Worm (Caenorhabditis elegans) whole organism, L4 larva: Measurements from ENCODE around the gene sshk-1.

Experiments used
- F26F4.8 ChIP-seq: fragments of 200-800 bp; sonication (Bioruptor generic); conservative IDR thresholded peaks from 2 replicates; pipeline ENCODE4 v1.3.6; 2022; ENCODE audit warnings: missing genetic modification characterization, missing compliant biosample characterization
- F37D6.2 ChIP-seq: sonication (generic microtip); optimal IDR thresholded peaks from 2 replicates; lab custom pipeline; 2016; ENCODE audit warnings: mild to moderate bottlenecking, missing genetic modification characterization, missing compliant biosample characterization
- Y48G9A.11 ChIP-seq: fragments of 200-800 bp; sonication (Bioruptor generic); IDR thresholded peaks from 2 replicates; pipeline ENCODE4 v1.3.6; 2022; ENCODE audit warnings: missing genetic modification reagents, missing genetic modification characterization, missing compliant biosample characterization
- ZK337.2 ChIP-seq: fragments of 200-800 bp; sonication (Bioruptor generic); IDR thresholded peaks from 2 replicates; pipeline ENCODE4 v1.3.6; 2022; ENCODE audit warnings: missing genetic modification reagents, missing genetic modification characterization, missing compliant biosample characterization
- aha-1 ChIP-seq: fragments of 150-350 bp; peaks from one replicate; lab custom pipeline; 2014; ENCODE audit warnings: missing biosample characterization, missing genetic modification characterization
- arid-1 ChIP-seq: fragments of 200-800 bp; sonication (Bioruptor generic); conservative IDR thresholded peaks from 2 replicates; pipeline ENCODE4 v1.3.6; 2022; ENCODE audit warnings: missing genetic modification reagents, missing genetic modification characterization, missing compliant biosample characterization
- ces-1 ChIP-seq: fragments of 150-350 bp; sonication (generic microtip); optimal IDR thresholded peaks from 4 replicates; lab custom pipeline; 2014; ENCODE audit warnings: missing biosample characterization, missing genetic modification reagents, missing genetic modification characterization
- ctbp-1 ChIP-seq: fragments of 200-800 bp; sonication (Bioruptor generic); IDR thresholded peaks from 2 replicates; pipeline ENCODE4 v1.3.6; 2022; ENCODE audit warnings: missing genetic modification reagents, missing genetic modification characterization, missing compliant biosample characterization
- dmd-6 ChIP-seq: fragments of 200-800 bp; sonication (Bioruptor generic); IDR thresholded peaks from 2 replicates; pipeline ENCODE4 v1.3.6; 2022; ENCODE audit warnings: missing genetic modification reagents, missing genetic modification characterization, missing compliant biosample characterization
- dmd-9 ChIP-seq: fragments of 200-800 bp; sonication (Bioruptor generic); IDR thresholded peaks from 2 replicates; pipeline ENCODE4 v1.3.6; 2022; ENCODE audit warnings: missing genetic modification reagents, missing genetic modification characterization, missing compliant biosample characterization
- duxl-1 ChIP-seq: sonication (generic microtip); optimal IDR thresholded peaks from 2 replicates; lab custom pipeline; 2016; ENCODE audit warnings: mild to moderate bottlenecking, missing genetic modification characterization, moderate library complexity, missing compliant biosample characterization; ENCODE audit not compliant: poor library complexity
- dve-1 ChIP-seq: sonication (generic microtip); optimal IDR thresholded peaks from 2 replicates; lab custom pipeline; 2017; ENCODE audit warnings: antibody characterized with exemption, mild to moderate bottlenecking, missing genetic modification characterization, missing compliant biosample characterization; ENCODE audit not compliant: insufficient read depth
- egl-27 ChIP-seq: sonication (generic microtip); optimal IDR thresholded peaks from 3 replicates; lab custom pipeline; 2017; ENCODE audit warnings: missing biosample characterization, missing genetic modification reagents, missing genetic modification characterization
- egl-43 ChIP-seq: fragments of 200-800 bp; sonication (Bioruptor generic); IDR thresholded peaks from 2 replicates; pipeline ENCODE4 v1.3.6; 2022; ENCODE audit warnings: missing genetic modification reagents, missing genetic modification characterization, missing compliant biosample characterization
- fkh-10 ChIP-seq: fragments of 150-350 bp; optimal IDR thresholded peaks from 2 replicates; lab custom pipeline; 2014; ENCODE audit warnings: missing biosample characterization, missing genetic modification reagents, missing genetic modification characterization
- hif-1 ChIP-seq, 2 experiments: sonication (generic microtip); optimal IDR thresholded peaks; 2 replicates each; lab custom pipeline; 2016 to 2017; ENCODE audit warnings: missing compliant biosample characterization in 2 of 2, missing genetic modification characterization in 2 of 2, missing genetic modification reagents in 2 of 2, missing genotype in 2 of 2, mild to moderate bottlenecking in 1 of 2
- hlh-30 ChIP-seq: sonication (generic microtip); optimal IDR thresholded peaks from 2 replicates; lab custom pipeline; 2017; ENCODE audit warnings: antibody characterized with exemption, mild to moderate bottlenecking, missing genetic modification characterization, missing compliant biosample characterization; ENCODE audit not compliant: insufficient read depth
- lin-1 ChIP-seq: fragments of 200-800 bp; sonication (Bioruptor generic); IDR thresholded peaks from 2 replicates; pipeline ENCODE4 v1.3.6; 2022; ENCODE audit warnings: missing genetic modification reagents, missing genetic modification characterization, missing compliant biosample characterization
- lin-38 ChIP-seq: fragments of 200-800 bp; sonication (Bioruptor generic); IDR thresholded peaks from 2 replicates; pipeline ENCODE4 v1.3.6; 2022; ENCODE audit warnings: missing genetic modification reagents, missing genetic modification characterization, missing compliant biosample characterization
- lin-39 ChIP-seq: fragments of 150-350 bp; optimal IDR thresholded peaks from 2 replicates; lab custom pipeline; 2014; ENCODE audit warnings: missing biosample characterization, missing genetic modification reagents, missing genetic modification characterization
- mdl-1 ChIP-seq, 2 experiments: fragments of 150-350 bp in 1 of 2; sonication (generic microtip) in 1 of 2; optimal IDR thresholded peaks; 2 replicates each; lab custom pipeline; 2014 to 2017; ENCODE audit warnings: missing biosample characterization in 2 of 2, missing genetic modification characterization in 2 of 2
- mdt-29 ChIP-seq: fragments of 200-800 bp; sonication (Bioruptor generic); IDR thresholded peaks from 2 replicates; pipeline ENCODE4 v1.3.6; 2022; ENCODE audit warnings: missing genetic modification reagents, missing genetic modification characterization, missing compliant biosample characterization
- mep-1 ChIP-seq: fragments of 150-350 bp; sonication (generic microtip); optimal IDR thresholded peaks from 3 replicates; lab custom pipeline; 2014; ENCODE audit warnings: missing biosample characterization, missing genetic modification characterization
- mes-2 ChIP-seq: sonication (generic microtip); optimal IDR thresholded peaks from 2 replicates; lab custom pipeline; 2016; ENCODE audit warnings: missing genotype, mild to moderate bottlenecking, missing genetic modification characterization, missing compliant biosample characterization; ENCODE audit not compliant: poor library complexity, severe bottlenecking
- nhr-11 ChIP-seq: fragments of 150-350 bp; optimal IDR thresholded peaks from 2 replicates; lab custom pipeline; 2014; ENCODE audit warnings: missing biosample characterization, missing genetic modification characterization
- nhr-111 ChIP-seq: fragments of 200-800 bp; sonication (Bioruptor generic); optimal IDR thresholded peaks from 2 replicates; lab custom pipeline; 2018; ENCODE audit warnings: mild to moderate bottlenecking, missing genetic modification characterization, missing compliant biosample characterization
- nhr-25 ChIP-seq: sonication (generic microtip); optimal IDR thresholded peaks from 2 replicates; lab custom pipeline; 2017; ENCODE audit warnings: missing genetic modification characterization, mild to moderate bottlenecking, missing compliant biosample characterization, antibody characterized with exemption, moderate library complexity, borderline replicate concordance; ENCODE audit not compliant: insufficient read depth
- nhr-42 ChIP-seq: fragments of 200-800 bp; sonication (Bioruptor generic); IDR thresholded peaks from 2 replicates; pipeline ENCODE4 v1.3.6; 2022; ENCODE audit warnings: missing genetic modification characterization, missing compliant biosample characterization
- nhr-48 ChIP-seq: sonication (generic microtip); optimal IDR thresholded peaks from 2 replicates; lab custom pipeline; 2016; ENCODE audit warnings: mild to moderate bottlenecking, missing genetic modification characterization, missing compliant biosample characterization
- nhr-6 ChIP-seq: fragments of 150-350 bp; optimal IDR thresholded peaks from 2 replicates; lab custom pipeline; 2014; ENCODE audit warnings: missing biosample characterization, missing genetic modification characterization
- nhr-76 ChIP-seq: fragments of 150-350 bp; optimal IDR thresholded peaks from 2 replicates; lab custom pipeline; 2014; ENCODE audit warnings: missing biosample characterization, missing genetic modification characterization
- nhr-77 ChIP-seq: fragments of 150-350 bp; optimal IDR thresholded peaks from 2 replicates; lab custom pipeline; 2014; ENCODE audit warnings: missing biosample characterization, missing genetic modification characterization
- pha-4 ChIP-seq, 2 experiments: fragments of 150-350 bp in 1 of 2; fragments of 200-800 bp in 1 of 2; sonication (Bioruptor generic) in 1 of 2; IDR thresholded peaks in 1 of 2; optimal IDR thresholded peaks in 1 of 2; 2 replicates each; pipeline versions ENCODE4 v1.3.6 to Lab custom; 2014 to 2022; ENCODE audit warnings: missing genetic modification characterization in 2 of 2, missing genetic modification reagents in 2 of 2, missing biosample characterization in 1 of 2, missing compliant biosample characterization in 1 of 2
- php-3 ChIP-seq: fragments of 200-800 bp; sonication (Bioruptor generic); IDR thresholded peaks from 2 replicates; pipeline ENCODE4 v1.3.6; 2022; ENCODE audit warnings: missing genetic modification reagents, missing genetic modification characterization, missing compliant biosample characterization
- saeg-2 ChIP-seq: fragments of 200-800 bp; sonication (Bioruptor generic); IDR thresholded peaks from 2 replicates; pipeline ENCODE4 v1.3.6; 2022; ENCODE audit warnings: missing genetic modification reagents, missing genetic modification characterization, missing compliant biosample characterization
- set-16 ChIP-seq: fragments of 200-800 bp; sonication (Bioruptor generic); IDR thresholded peaks from 2 replicates; pipeline ENCODE4 v1.3.6; 2022; ENCODE audit warnings: missing genetic modification reagents, missing genetic modification characterization, missing compliant biosample characterization
- skn-1 ChIP-seq: fragments of 150-350 bp; optimal IDR thresholded peaks from 2 replicates; lab custom pipeline; 2014; ENCODE audit warnings: missing biosample characterization, missing genetic modification characterization
- spr-1 ChIP-seq: sonication (generic microtip); optimal IDR thresholded peaks from 2 replicates; lab custom pipeline; 2016; ENCODE audit warnings: mild to moderate bottlenecking, missing genetic modification characterization, missing compliant biosample characterization
- tag-97 ChIP-seq: fragments of 200-800 bp; sonication (Bioruptor generic); IDR thresholded peaks from 2 replicates; pipeline ENCODE4 v1.3.6; 2022; ENCODE audit warnings: missing genetic modification characterization, missing compliant biosample characterization
- tra-1 ChIP-seq: fragments of 200-800 bp; sonication (Bioruptor generic); IDR thresholded peaks from 2 replicates; pipeline ENCODE4 v1.3.6; 2022; ENCODE audit warnings: missing genetic modification reagents, missing genetic modification characterization, missing compliant biosample characterization
- unc-62 ChIP-seq, 3 experiments: fragments of 150-350 bp in 1 of 3; sonication (generic microtip); optimal IDR thresholded peaks in 2 of 3; peaks in 1 of 3; 1 replicate in 1 of 3; 2 replicates in 2 of 3; lab custom pipeline; 2014 to 2017; ENCODE audit warnings: missing biosample characterization in 3 of 3, missing genetic modification characterization in 3 of 3, missing genetic modification reagents in 3 of 3, missing genotype in 1 of 3
- vab-7 ChIP-seq: fragments of 200-800 bp; sonication (Bioruptor generic); IDR thresholded peaks from 2 replicates; pipeline ENCODE4 v1.3.6; 2022; ENCODE audit warnings: missing genetic modification reagents, missing genetic modification characterization, missing compliant biosample characterization
- zag-1 ChIP-seq: fragments of 150-350 bp; optimal IDR thresholded peaks from 2 replicates; lab custom pipeline; 2014; ENCODE audit warnings: missing biosample characterization, missing genetic modification characterization
- zfp-3 ChIP-seq: fragments of 200-800 bp; sonication (Bioruptor generic); conservative IDR thresholded peaks from 2 replicates; pipeline ENCODE4 v1.3.6; 2022; ENCODE audit warnings: missing genetic modification reagents, missing genetic modification characterization, missing compliant biosample characterization
- ztf-7 ChIP-seq: fragments of 150-350 bp; optimal IDR thresholded peaks from 2 replicates; lab custom pipeline; 2014; ENCODE audit warnings: missing biosample characterization, missing genetic modification characterization

The sshk-1 gene

DNA sequence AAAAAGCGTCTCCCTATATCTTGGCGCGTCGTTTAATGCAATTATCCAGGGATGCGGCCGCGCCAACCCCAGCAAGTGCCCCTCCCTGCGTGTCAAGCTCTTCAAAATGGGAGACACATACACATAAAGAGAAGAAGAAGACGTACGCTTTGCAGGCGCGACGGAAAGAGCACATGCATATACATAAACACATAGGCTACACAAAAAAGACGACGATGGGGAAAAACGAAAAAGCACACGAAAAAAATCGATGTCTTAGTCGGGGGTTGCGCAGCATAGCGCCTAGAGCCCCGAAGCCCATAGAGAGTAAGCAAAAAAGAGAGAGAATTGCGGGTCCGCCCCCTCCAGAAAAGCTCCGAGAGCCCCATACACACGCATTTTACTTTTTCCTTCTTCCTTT, 26.8 kb upstream of the sshk-1 start, which contains the start of gene tpan-1 (continued):
- TF ChIP-seq mep-1 (peak; percentile 65), hif-1 (tag; optimal IDR thresholded peaks at IDR 0.05; lab: Kevin White, UChicago) (peak in 1 of 2 experiments; percentile 92), nhr-11 (tag; lab: Kevin White, UChicago) (peak; percentile 32), nhr-76 (tag; lab: Kevin White, UChicago) (no peak), skn-1 (no peak), pha-4 (GFP tag; IDR thresholded peaks at IDR 0.05; lab: Robert Waterston, UW) (no peak; the same call in 1 of the 2 replicates), pha-4 (tag; optimal IDR thresholded peaks at IDR 0.05; lab: Kevin White, UChicago) (no peak), mes-2 (tag; lab: Kevin White, UChicago) (peak; percentile 32), nhr-77 (tag; lab: Kevin White, UChicago) (no peak), ztf-7 (tag; lab: Kevin White, UChicago) (no peak), ctbp-1 (GFP tag; lab: Robert Waterston, UW) (peak; percentile 82; the same call in 1 of the 2 replicates), lin-1 (GFP tag; lab: Robert Waterston, UW) (no peak), egl-27 (no peak), dmd-6 (GFP tag; lab: Robert Waterston, UW) (0 out of 2 replicates have a peak, but pooled peaks have one; percentile 20), dmd-9 (GFP tag; lab: Robert Waterston, UW) (0 out of 2 replicates have a peak, but pooled peaks have one; percentile 38), ces-1 (GFP tag; lab: Kevin White, UChicago) (peak; percentile 50), saeg-2 (peak; percentile 50; the same call in 1 of the 2 replicates), unc-62 (GFP tag; optimal IDR thresholded peaks at IDR 0.05 in 1 of 2; lab: Kevin White, UChicago) (peak in 1 of 2 experiments; percentile 85), unc-62 (tag; optimal IDR thresholded peaks at IDR 0.05; lab: Kevin White, UChicago) (no peak), vab-7 (GFP tag; lab: Robert Waterston, UW) (0 out of 2 replicates have a peak, but pooled peaks have one; percentile 5)

DNA sequence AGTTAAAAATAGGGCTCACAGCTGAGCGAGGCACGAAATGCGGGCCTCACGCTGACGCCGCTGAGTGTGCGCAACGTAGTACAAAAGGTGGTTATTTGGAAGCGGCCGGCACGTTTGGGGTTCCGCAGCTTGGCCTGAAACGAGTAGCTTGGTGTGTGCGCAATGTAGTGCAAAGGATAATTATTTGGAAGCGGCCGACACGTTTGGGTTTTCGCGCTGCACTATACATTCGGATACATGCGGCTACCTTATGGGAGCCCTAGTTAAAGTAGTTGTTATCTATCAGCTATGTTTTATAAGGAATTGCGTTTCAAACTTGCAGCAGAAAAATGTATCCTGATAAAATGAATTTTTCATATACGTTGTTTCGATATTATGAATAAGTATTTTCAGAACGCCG, 25.9 kb upstream of the sshk-1 start, which contains the start of gene Y44A6D.1:
TSS of gene Y44A6D.1 (minus strand) at position 23 of the 400 bp plus-strand sequence.
- TF ChIP-seq arid-1 (GFP tag; lab: Robert Waterston, UW), result no peak
- TF ChIP-seq nhr-6 (tag; lab: Kevin White, UChicago), result no peak
- no peak for TF ChIP-seq tra-1
- no peak for TF ChIP-seq ZK337.2 (GFP tag; lab: Robert Waterston, UW)
- no peak for TF ChIP-seq Y48G9A.11
- 0 out of 2 replicates have a peak, but pooled peaks have one; percentile 39 for TF ChIP-seq egl-43 (GFP tag; lab: Robert Waterston, UW)
- peak; percentile 84 for TF ChIP-seq aha-1 (tag; lab: Kevin White, UChicago)
- TF ChIP-seq tag-97 (GFP tag; lab: Robert Waterston, UW), result no peak
- TF ChIP-seq hif-1 (tag; optimal IDR thresholded peaks at IDR 0.05; lab: Kevin White, UChicago), result no peak
- TF ChIP-seq zfp-3, result no peak
- TF ChIP-seq hlh-30, result no peak
- TF ChIP-seq spr-1, result no peak
- 0 out of 2 replicates have a peak, but pooled peaks have one; percentile 7 for TF ChIP-seq dmd-6 (GFP tag; lab: Robert Waterston, UW)
- TF ChIP-seq nhr-25 (tag; lab: Kevin White, UChicago), result no peak
- peak; percentile 37; the same call in 1 of the 2 replicates for TF ChIP-seq set-16 (GFP tag; lab: Robert Waterston, UW)
- TF ChIP-seq ctbp-1 (GFP tag; lab: Robert Waterston, UW), result no peak
- TF ChIP-seq fkh-10 (GFP tag; lab: Kevin White, UChicago), result no peak
- 0 out of 2 replicates have a peak, but pooled peaks have one; percentile 5 for TF ChIP-seq lin-38 (GFP tag; lab: Robert Waterston, UW)
- no peak for TF ChIP-seq F37D6.2 (tag; lab: Kevin White, UChicago)
- no peak for TF ChIP-seq lin-1 (GFP tag; lab: Robert Waterston, UW)
- no peak for TF ChIP-seq mep-1

DNA sequence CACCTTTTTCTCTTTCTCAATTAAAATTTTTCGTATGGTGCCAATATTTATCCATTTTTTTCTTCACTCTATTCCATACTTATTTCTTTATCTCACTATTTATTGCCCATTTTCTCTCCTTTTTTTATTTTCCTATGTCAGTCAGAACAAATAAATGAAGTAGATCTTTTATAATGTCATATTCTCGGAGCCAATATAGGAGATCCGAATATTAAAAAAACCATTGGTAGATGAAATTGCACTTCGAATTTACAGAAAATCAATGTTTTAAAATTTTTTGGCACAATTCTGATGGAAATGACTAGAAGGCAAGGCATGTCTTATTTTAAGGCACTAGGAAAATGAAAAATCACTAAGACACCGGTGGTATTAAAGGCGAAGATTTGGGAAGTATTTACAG, 25.3 kb upstream of the sshk-1 start:
- no peak for TF ChIP-seq nhr-48 (tag; lab: Kevin White, UChicago)
- TF ChIP-seq nhr-111 (GFP tag; lab: Kevin White, UChicago), result no peak
- TF ChIP-seq ctbp-1 (GFP tag; lab: Robert Waterston, UW), result no peak
- TF ChIP-seq mep-1, result peak; percentile 9
- peak; percentile 90 for TF ChIP-seq aha-1 (tag; lab: Kevin White, UChicago)
- TF ChIP-seq nhr-42 (GFP tag; lab: Robert Waterston, UW), result no peak
- no peak for TF ChIP-seq fkh-10 (GFP tag; lab: Kevin White, UChicago)
- TF ChIP-seq php-3, result no peak
- TF ChIP-seq lin-39, result no peak
- TF ChIP-seq mdt-29 (GFP tag; lab: Robert Waterston, UW), result no peak
- TF ChIP-seq ztf-7 (tag; lab: Kevin White, UChicago), result no peak
- TF ChIP-seq F26F4.8 (GFP tag; lab: Robert Waterston, UW), result no peak
- peak; percentile 5 for TF ChIP-seq dve-1
- no peak for TF ChIP-seq F37D6.2 (tag; lab: Kevin White, UChicago)
- TF ChIP-seq duxl-1 (tag; lab: Kevin White, UChicago), result no peak
- no peak for TF ChIP-seq mdl-1 (tag; optimal IDR thresholded peaks at IDR 0.05; lab: Kevin White, UChicago)
- TF ChIP-seq zag-1 (tag; lab: Kevin White, UChicago), result peak; percentile 30
